Fruit fly (Drosophila melanogaster) whole organism, wandering third instar larva: ENCODE data around the gene Cog3.

Source experiments
- Abd-B ChIP-seq: fragments of >200 bp; optimal IDR thresholded peaks from 2 replicates; lab custom pipeline; 2017; ENCODE audit warnings: missing biosample characterization, missing genetic modification characterization
- HLH106 ChIP-seq: fragments of 200-800 bp; optimal IDR thresholded peaks from 3 replicates; lab custom pipeline; 2019; ENCODE audit warnings: missing biosample characterization, mild to moderate bottlenecking, missing genetic modification characterization, moderate library complexity
- Hr78 ChIP-seq: fragments of >200 bp; optimal IDR thresholded peaks from 2 replicates; lab custom pipeline; 2017; ENCODE audit warnings: missing biosample characterization, missing genetic modification characterization
- Jra ChIP-seq: sonication (Bioruptor generic); optimal IDR thresholded peaks from 2 replicates; lab custom pipeline; 2016; ENCODE audit warnings: missing biosample characterization, missing genetic modification characterization
- Mio ChIP-seq: sonication (Bioruptor generic); optimal IDR thresholded peaks from 2 replicates; lab custom pipeline; 2016; ENCODE audit warnings: missing biosample characterization, missing genetic modification characterization
- N ChIP-seq: fragments of >200 bp; optimal IDR thresholded peaks from 2 replicates; lab custom pipeline; 2018; ENCODE audit warnings: missing biosample characterization, missing external identifiers, missing genetic modification characterization
- br ChIP-seq: fragments of 200-800 bp; sonication (Bioruptor generic); optimal IDR thresholded peaks from 2 replicates; lab custom pipeline; 2016; ENCODE audit warnings: missing biosample characterization, missing genetic modification characterization
- dmrt93B ChIP-seq: fragments of 200-800 bp; sonication (Bioruptor generic); optimal IDR thresholded peaks from 2 replicates; lab custom pipeline; 2018; ENCODE audit warnings: missing biosample characterization, mild to moderate bottlenecking, missing genetic modification characterization
- fru ChIP-seq: fragments of 200-800 bp; sonication (Bioruptor generic); optimal IDR thresholded peaks from 3 replicates; lab custom pipeline; 2016; ENCODE audit warnings: missing biosample characterization, mild to moderate bottlenecking, missing genetic modification characterization
- h ChIP-seq: fragments of 200-800 bp; sonication (Bioruptor generic); optimal IDR thresholded peaks from 3 replicates; lab custom pipeline; 2016; ENCODE audit warnings: missing biosample characterization, mild to moderate bottlenecking, missing genetic modification characterization
- usp ChIP-seq: fragments of >200 bp; optimal IDR thresholded peaks from 2 replicates; lab custom pipeline; 2017; ENCODE audit warnings: missing biosample characterization, missing genetic modification characterization

dm6 chr2L:3444789-3445188, 12.1 kb downstream of the Cog3 start:
- TF ChIP-seq usp (GFP tag; lab: Kevin White, UChicago) (no peak), Mio (GFP tag; lab: Kevin White, UChicago) (no peak), N (GFP tag; lab: Kevin White, UChicago) (no peak), br (peak; percentile 59), Hr78 (GFP tag; lab: Kevin White, UChicago) (no peak), Jra (GFP tag; lab: Kevin White, UChicago) (no peak), h (GFP tag; lab: Kevin White, UChicago) (peak; percentile 69), HLH106 (tag; lab: Kevin White, UChicago) (peak; percentile 57), fru (GFP tag; lab: Kevin White, UChicago) (peak; percentile 60), dmrt93B (GFP tag; lab: Kevin White, UChicago) (no peak), Abd-B (GFP tag; lab: Kevin White, UChicago) (no peak)
